Worm (Caenorhabditis elegans) whole organism, L2 larva: Measurements from ENCODE around the gene T09A5.4.

Experiments used
- mdl-1 ChIP-seq, 2 experiments: fragments of 150-350 bp in 1 of 2; sonication (generic microtip) in 1 of 2; optimal IDR thresholded peaks; 2 replicates each; lab custom pipeline; 2017; ENCODE audit warnings: missing biosample characterization in 2 of 2, missing genetic modification characterization in 2 of 2
- nhr-77 ChIP-seq: fragments of 150-350 bp; optimal IDR thresholded peaks from 2 replicates; lab custom pipeline; 2014; ENCODE audit warnings: missing biosample characterization, missing genetic modification characterization

DNA sequence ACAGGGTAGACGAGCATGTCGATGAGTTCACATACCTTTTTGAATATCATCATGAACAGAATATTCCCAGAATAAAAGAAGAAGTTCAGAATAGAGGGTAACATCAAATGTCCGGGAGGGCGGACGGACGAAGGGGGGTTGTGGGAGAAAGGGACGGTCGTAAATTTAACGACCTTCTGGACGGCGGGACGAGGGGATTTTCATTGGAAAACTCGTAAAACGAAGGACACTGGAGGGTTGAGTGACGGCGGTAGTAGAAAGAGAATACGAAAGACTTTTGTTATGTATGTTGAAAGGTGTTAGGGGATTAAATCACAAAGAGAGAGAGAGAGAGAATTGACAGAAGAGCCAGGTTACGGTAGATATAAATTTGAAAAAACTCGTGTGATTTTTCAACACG, 4.6 kb downstream of the T09A5.4 start:
- TF ChIP-seq nhr-77 (tag; lab: Kevin White, UChicago) (no peak), mdl-1 (tag; optimal IDR thresholded peaks at IDR 0.05; lab: Kevin White, UChicago) (no peak)
